Worm (Caenorhabditis elegans): ENCODE data around the gene T08G5.15.

Gene T08G5.15

ce11 chrV:13980807-13981206 lies 42.2 kb downstream of the T08G5.15 start, which contains the start of gene eol-1:
eol-1 (minus strand) TSS chrV:13980907.
- TF ChIP-seq ZK546.5 (tag; optimal IDR thresholded peaks at IDR 0.05) (no peak), dmd-4 (tag; optimal IDR thresholded peaks at IDR 0.05) (no peak), mab-5 (tag; optimal IDR thresholded peaks at IDR 0.05) (no peak), nhr-6 (tag; optimal IDR thresholded peaks at IDR 0.05) (no peak), ceh-82 (tag; optimal IDR thresholded peaks at IDR 0.05) (no peak), ztf-4 (tag; optimal IDR thresholded peaks at IDR 0.05) (no peak), lin-39 (tag; optimal IDR thresholded peaks at IDR 0.05) (no peak), nhr-77 (tag; optimal IDR thresholded peaks at IDR 0.05) (no peak), unc-62 (GFP tag; optimal IDR thresholded peaks at IDR 0.05) (no peak), nhr-237 (tag; optimal IDR thresholded peaks at IDR 0.05) (no peak), aly-2 (tag; optimal IDR thresholded peaks at IDR 0.05) (no peak), unc-39 (tag; optimal IDR thresholded peaks at IDR 0.05) (no peak), nhr-21 (tag; optimal IDR thresholded peaks at IDR 0.05) (no peak), blmp-1 (tag; optimal IDR thresholded peaks at IDR 0.05; ENCODE audit: insufficient read depth) (no peak), sma-3 (GFP tag; optimal IDR thresholded peaks at IDR 0.05) (no peak), nhr-12 (tag; optimal IDR thresholded peaks at IDR 0.05) (no peak)
